Fruit fly (Drosophila melanogaster) whole organism, adult: ENCODE measurements around the gene CG32240.

Source experiments
- CG11617 ChIP-seq: fragments of 200-800 bp; sonication (Bioruptor generic); optimal IDR thresholded peaks from 2 replicates; lab custom pipeline; 2017; ENCODE audit warnings: mild to moderate bottlenecking, missing biosample characterization, missing genetic modification reagents, missing genetic modification characterization
- CG12768 ChIP-seq: fragments of 200-800 bp; sonication (Bioruptor generic); optimal IDR thresholded peaks from 2 replicates; lab custom pipeline; 2017; ENCODE audit warnings: missing biosample characterization, missing genetic modification characterization, mild to moderate bottlenecking, moderate library complexity, missing genetic modification reagents
- CG14711 ChIP-seq: fragments of 200-800 bp; sonication (Bioruptor generic); optimal IDR thresholded peaks from 2 replicates; lab custom pipeline; 2018; ENCODE audit warnings: missing biosample characterization, mild to moderate bottlenecking, missing genetic modification characterization, moderate library complexity
- CG1620 ChIP-seq: fragments of 200-800 bp; sonication (Bioruptor generic); optimal IDR thresholded peaks from 2 replicates; lab custom pipeline; 2016; ENCODE audit warnings: missing biosample characterization, missing genetic modification characterization
- CG33017 ChIP-seq: fragments of 200-800 bp; sonication (Bioruptor generic); optimal IDR thresholded peaks from 2 replicates; lab custom pipeline; 2018; ENCODE audit warnings: missing biosample characterization, mild to moderate bottlenecking, missing genetic modification characterization, moderate library complexity
- CG5204 ChIP-seq: fragments of 200-800 bp; sonication (Bioruptor generic); optimal IDR thresholded peaks from 2 replicates; lab custom pipeline; 2016; ENCODE audit warnings: missing biosample characterization, missing genetic modification characterization
- CG7045 ChIP-seq: fragments of 200-800 bp; sonication (Bioruptor generic); optimal IDR thresholded peaks from 2 replicates; lab custom pipeline; 2017; ENCODE audit warnings: missing biosample characterization, mild to moderate bottlenecking, missing genetic modification characterization
- CG7101 ChIP-seq: fragments of 200-800 bp; sonication (Bioruptor generic); optimal IDR thresholded peaks from 2 replicates; lab custom pipeline; 2018; ENCODE audit warnings: missing biosample characterization, mild to moderate bottlenecking, missing genetic modification characterization, moderate library complexity
- Clk ChIP-seq: fragments of 200-800 bp; sonication (Bioruptor generic); optimal IDR thresholded peaks from 2 replicates; lab custom pipeline; 2017; ENCODE audit warnings: missing biosample characterization, missing genetic modification characterization
- Crg-1 ChIP-seq: fragments of 200-800 bp; sonication (Bioruptor generic); optimal IDR thresholded peaks from 2 replicates; lab custom pipeline; 2016; ENCODE audit warnings: missing biosample characterization, missing genetic modification characterization
- Hr96 ChIP-seq: fragments of 200-800 bp; sonication (Bioruptor generic); optimal IDR thresholded peaks from 2 replicates; lab custom pipeline; 2016; ENCODE audit warnings: missing biosample characterization, missing genetic modification characterization
- Mnt ChIP-seq: fragments of 200-800 bp; sonication (Bioruptor generic); optimal IDR thresholded peaks from 2 replicates; lab custom pipeline; 2016; ENCODE audit warnings: missing biosample characterization, mild to moderate bottlenecking, missing genetic modification characterization
- bab1 ChIP-seq: fragments of 200-800 bp; sonication (Bioruptor generic); optimal IDR thresholded peaks from 3 replicates; lab custom pipeline; 2019; ENCODE audit warnings: missing biosample characterization, mild to moderate bottlenecking, missing genetic modification characterization, moderate library complexity
- cic ChIP-seq: fragments of 200-800 bp; sonication (Bioruptor generic); optimal IDR thresholded peaks from 2 replicates; lab custom pipeline; 2017; ENCODE audit warnings: missing biosample characterization, mild to moderate bottlenecking, missing genetic modification characterization, moderate library complexity
- cnc ChIP-seq, 2 experiments: fragments of >200 bp; optimal IDR thresholded peaks; 2 replicates each; lab custom pipeline; 2017
- kay ChIP-seq: fragments of 200-800 bp; sonication (Bioruptor generic); peaks from one replicate; lab custom pipeline; 2016; ENCODE audit warnings: missing biosample characterization, missing genetic modification characterization, borderline replicate concordance
- ovo ChIP-seq: fragments of 200-800 bp; sonication (Bioruptor generic); optimal IDR thresholded peaks from 2 replicates; lab custom pipeline; 2016; ENCODE audit warnings: missing biosample characterization, missing genetic modification characterization
- pad ChIP-seq: fragments of 200-800 bp; sonication (Bioruptor generic); optimal IDR thresholded peaks from 3 replicates; lab custom pipeline; 2017; ENCODE audit warnings: missing biosample characterization, missing genetic modification characterization, mild to moderate bottlenecking, moderate library complexity, missing genetic modification reagents
- tj ChIP-seq: fragments of 200-800 bp; sonication (Bioruptor generic); optimal IDR thresholded peaks from 3 replicates; lab custom pipeline; 2017; ENCODE audit warnings: missing biosample characterization, mild to moderate bottlenecking, missing genetic modification characterization, moderate library complexity
- toe ChIP-seq: fragments of 200-800 bp; sonication (Bioruptor generic); optimal IDR thresholded peaks from 2 replicates; lab custom pipeline; 2016; ENCODE audit warnings: missing biosample characterization, missing genetic modification characterization

CG32240 gene

dm6 chr3L:4356986-4357385, 24.4 kb downstream of the CG32240 start:
- TF ChIP-seq Mnt (GFP tag; lab: Kevin White, UChicago): no peak
- TF ChIP-seq CG1620 (GFP tag; lab: Kevin White, UChicago): no peak
- TF ChIP-seq CG33017 (tag; lab: Kevin White, UChicago): no peak
- TF ChIP-seq pad (GFP tag; lab: Kevin White, UChicago): no peak
- no peak for TF ChIP-seq toe
- no peak for TF ChIP-seq cnc (optimal IDR thresholded peaks at IDR 0.05; lab: Kevin White, UChicago)
- no peak for TF ChIP-seq bab1 (GFP tag; lab: Kevin White, UChicago)
- no peak for TF ChIP-seq tj (GFP tag; lab: Kevin White, UChicago)
- TF ChIP-seq CG5204 (GFP tag; lab: Kevin White, UChicago): no peak
- TF ChIP-seq CG7045: no peak
- no peak for TF ChIP-seq CG11617 (GFP tag; lab: Kevin White, UChicago)
- TF ChIP-seq kay (GFP tag; lab: Kevin White, UChicago): no peak
- TF ChIP-seq CG7101 (tag; lab: Kevin White, UChicago): no peak
- no peak for TF ChIP-seq Clk (GFP tag; lab: Kevin White, UChicago)
- TF ChIP-seq CG14711 (tag; lab: Kevin White, UChicago): no peak
- no peak for TF ChIP-seq Crg-1 (GFP tag; lab: Kevin White, UChicago)

DNA sequence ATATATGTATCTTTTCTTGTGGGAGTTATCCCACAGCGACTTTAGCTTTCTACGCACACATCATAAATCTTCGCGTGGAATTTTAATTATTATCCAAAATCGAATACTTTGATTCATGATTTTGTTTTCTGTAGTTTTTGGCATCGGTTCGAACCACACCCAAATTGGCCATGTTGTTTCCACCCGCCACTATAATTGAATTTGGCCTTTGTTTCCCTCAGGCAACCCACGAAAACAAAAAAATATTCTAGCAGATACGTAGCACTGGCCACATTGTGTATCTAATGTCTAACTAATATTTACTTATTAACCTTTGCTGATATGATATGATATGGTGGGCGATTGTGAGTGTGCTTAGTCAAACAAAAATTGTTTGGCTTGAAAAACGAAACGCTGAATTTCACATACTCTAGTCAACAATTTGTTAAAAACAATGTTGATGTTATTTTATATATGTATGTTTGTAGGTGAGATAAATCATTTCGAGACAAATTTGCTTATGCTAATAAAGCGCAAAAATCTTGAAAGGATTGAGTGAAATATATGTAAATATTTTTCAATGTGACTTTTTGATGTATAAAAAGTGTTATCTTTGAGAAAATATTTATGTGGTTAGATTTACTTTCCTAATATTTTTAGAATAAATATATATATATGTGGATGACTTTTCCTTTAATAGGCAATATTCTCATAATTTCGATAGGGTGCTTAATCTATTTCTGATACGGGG, 26.4 kb downstream of the CG32240 start:
- TF ChIP-seq kay (GFP tag; lab: Kevin White, UChicago): peak; percentile 77
- no peak for TF ChIP-seq Mnt (GFP tag; lab: Kevin White, UChicago)
- TF ChIP-seq CG11617 (GFP tag; lab: Kevin White, UChicago): peak; percentile 10

dm6 chr3L:4353657-4354075, 27.8 kb downstream of the CG32240 start:
- no peak for TF ChIP-seq CG11617 (GFP tag; lab: Kevin White, UChicago)
- TF ChIP-seq kay (GFP tag; lab: Kevin White, UChicago): no peak
- peak; percentile 38 for TF ChIP-seq ovo (GFP tag; lab: Kevin White, UChicago)
- no peak for TF ChIP-seq CG1620 (GFP tag; lab: Kevin White, UChicago)
- TF ChIP-seq pad (GFP tag; lab: Kevin White, UChicago): no peak

- no peak for TF ChIP-seq kay (GFP tag; lab: Kevin White, UChicago)
- no peak for TF ChIP-seq Mnt (GFP tag; lab: Kevin White, UChicago)
- no peak for TF ChIP-seq Hr96
Observed at dm6 chr3L:4352649-4353048, 28.8 kb downstream of the CG32240 start.

- TF ChIP-seq Hr96 (no peak), cic (no peak), CG14711 (tag; lab: Kevin White, UChicago) (no peak), Mnt (GFP tag; lab: Kevin White, UChicago) (no peak), cnc (optimal IDR thresholded peaks at IDR 0.05; lab: Kevin White, UChicago) (no peak), CG5204 (GFP tag; lab: Kevin White, UChicago) (no peak), CG7101 (tag; lab: Kevin White, UChicago) (no peak), CG12768 (no peak), CG7045 (no peak), Crg-1 (GFP tag; lab: Kevin White, UChicago) (no peak), CG1620 (GFP tag; lab: Kevin White, UChicago) (no peak)
Observed at dm6 chr3L:4352009-4352408, 29.4 kb downstream of the CG32240 start.

dm6 chr3L:4349314-4349713, 32.1 kb downstream of the CG32240 start:
- no peak for TF ChIP-seq CG11617 (GFP tag; lab: Kevin White, UChicago)
- no peak for TF ChIP-seq cnc (optimal IDR thresholded peaks at IDR 0.05; lab: Kevin White, UChicago)
- no peak for TF ChIP-seq CG1620 (GFP tag; lab: Kevin White, UChicago)
- no peak for TF ChIP-seq toe
- no peak for TF ChIP-seq bab1 (GFP tag; lab: Kevin White, UChicago)
- no peak for TF ChIP-seq CG12768
- no peak for TF ChIP-seq CG14711 (tag; lab: Kevin White, UChicago)
- no peak for TF ChIP-seq CG7045
- TF ChIP-seq pad (GFP tag; lab: Kevin White, UChicago): no peak
- TF ChIP-seq tj (GFP tag; lab: Kevin White, UChicago): no peak
- no peak for TF ChIP-seq Mnt (GFP tag; lab: Kevin White, UChicago)
- no peak for TF ChIP-seq Crg-1 (GFP tag; lab: Kevin White, UChicago)
- no peak for TF ChIP-seq cic
- TF ChIP-seq CG5204 (GFP tag; lab: Kevin White, UChicago): no peak

- no peak for TF ChIP-seq CG12768
- no peak for TF ChIP-seq pad (GFP tag; lab: Kevin White, UChicago)
- TF ChIP-seq bab1 (GFP tag; lab: Kevin White, UChicago): no peak
- no peak for TF ChIP-seq tj (GFP tag; lab: Kevin White, UChicago)
- TF ChIP-seq CG1620 (GFP tag; lab: Kevin White, UChicago): no peak
- no peak for TF ChIP-seq CG33017 (tag; lab: Kevin White, UChicago)
- TF ChIP-seq CG14711 (tag; lab: Kevin White, UChicago): no peak
- no peak for TF ChIP-seq cic
- no peak for TF ChIP-seq CG7045
- TF ChIP-seq kay (GFP tag; lab: Kevin White, UChicago): no peak
- TF ChIP-seq ovo (GFP tag; lab: Kevin White, UChicago): no peak
- TF ChIP-seq CG5204 (GFP tag; lab: Kevin White, UChicago): no peak
- no peak for TF ChIP-seq cnc (optimal IDR thresholded peaks at IDR 0.05; lab: Kevin White, UChicago)
- no peak for TF ChIP-seq toe
Observed at dm6 chr3L:4348839-4349238, 32.6 kb downstream of the CG32240 start.
